Worm (Caenorhabditis elegans) whole organism, L4 larva: ENCODE measurements around the gene iglr-2.

Experiments used
- T26A8.4 ChIP-seq: fragments of 200-800 bp; sonication (Bioruptor generic); IDR thresholded peaks from 2 replicates; pipeline ENCODE4 v1.3.6; 2022; ENCODE audit warnings: missing genetic modification characterization, missing compliant biosample characterization
- ama-1 ChIP-seq: fragments of 150-350 bp; optimal IDR thresholded peaks from 2 replicates; lab custom pipeline; 2014; ENCODE audit warnings: inconsistent platforms, mixed read lengths
- ceh-28 ChIP-seq: fragments of 150-350 bp; optimal IDR thresholded peaks from 2 replicates; lab custom pipeline; 2014; ENCODE audit warnings: missing biosample characterization, missing genetic modification reagents, missing genetic modification characterization
- dve-1 ChIP-seq: sonication (generic microtip); optimal IDR thresholded peaks from 2 replicates; lab custom pipeline; 2017; ENCODE audit warnings: antibody characterized with exemption, mild to moderate bottlenecking, missing genetic modification characterization, missing compliant biosample characterization; ENCODE audit not compliant: insufficient read depth
- gei-8 ChIP-seq: fragments of 200-800 bp; sonication (Bioruptor generic); optimal IDR thresholded peaks from 2 replicates; lab custom pipeline; 2018; ENCODE audit warnings: mild to moderate bottlenecking, missing genetic modification characterization, missing compliant biosample characterization
- hif-1 ChIP-seq, 2 experiments: sonication (generic microtip); optimal IDR thresholded peaks; 2 replicates each; lab custom pipeline; 2016 to 2017; ENCODE audit warnings: missing compliant biosample characterization in 2 of 2, missing genetic modification characterization in 2 of 2, missing genetic modification reagents in 2 of 2, missing genotype in 2 of 2, mild to moderate bottlenecking in 1 of 2
- lin-29 ChIP-seq: fragments of 200-800 bp; sonication (Bioruptor generic); IDR thresholded peaks from 2 replicates; pipeline ENCODE4 v1.3.6; 2022; ENCODE audit warnings: missing genetic modification reagents, missing genetic modification characterization, missing compliant biosample characterization
- mdl-1 ChIP-seq, 2 experiments: fragments of 150-350 bp in 1 of 2; sonication (generic microtip) in 1 of 2; optimal IDR thresholded peaks; 2 replicates each; lab custom pipeline; 2014 to 2017; ENCODE audit warnings: missing biosample characterization in 2 of 2, missing genetic modification characterization in 2 of 2
- nhr-10 ChIP-seq: fragments of 150-350 bp; optimal IDR thresholded peaks from 2 replicates; lab custom pipeline; 2014; ENCODE audit warnings: missing biosample characterization, missing genetic modification characterization
- nhr-77 ChIP-seq: fragments of 150-350 bp; optimal IDR thresholded peaks from 2 replicates; lab custom pipeline; 2014; ENCODE audit warnings: missing biosample characterization, missing genetic modification characterization
- unc-130 ChIP-seq: sonication (generic microtip); optimal IDR thresholded peaks from 2 replicates; lab custom pipeline; 2016; ENCODE audit warnings: missing genetic modification reagents, missing genetic modification characterization, missing compliant biosample characterization
- unc-62 ChIP-seq, 3 experiments: fragments of 150-350 bp in 1 of 3; sonication (generic microtip); optimal IDR thresholded peaks in 2 of 3; peaks in 1 of 3; 1 replicate in 1 of 3; 2 replicates in 2 of 3; lab custom pipeline; 2014 to 2017; ENCODE audit warnings: missing biosample characterization in 3 of 3, missing genetic modification characterization in 3 of 3, missing genetic modification reagents in 3 of 3, missing genotype in 1 of 3

ce11 chrIII:8310239-8311057 is 20.7 kb downstream of the iglr-2 start, which contains the start of gene F10E9.3:
- no peak for TF ChIP-seq gei-8
- TF ChIP-seq nhr-77 (tag; lab: Kevin White, UChicago): no peak
- TF ChIP-seq lin-29 (GFP tag; lab: Robert Waterston, UW): no peak
- peak in 1 of 2 experiments; percentile 93 for TF ChIP-seq unc-62 (GFP tag; optimal IDR thresholded peaks at IDR 0.05 in 1 of 2; lab: Kevin White, UChicago)
- TF ChIP-seq unc-62 (tag; optimal IDR thresholded peaks at IDR 0.05; lab: Kevin White, UChicago): no peak
- no peak for TF ChIP-seq unc-130 (GFP tag; lab: Kevin White, UChicago)
- TF ChIP-seq mdl-1 (tag; optimal IDR thresholded peaks at IDR 0.05; lab: Kevin White, UChicago): no peak
- TF ChIP-seq nhr-10 (tag; lab: Kevin White, UChicago): no peak
- no peak for TF ChIP-seq T26A8.4 (GFP tag; lab: Robert Waterston, UW)
- no peak for TF ChIP-seq ceh-28 (tag; lab: Kevin White, UChicago)
- no peak for TF ChIP-seq dve-1 (tag; lab: Kevin White, UChicago)
- peak; percentile 32 for TF ChIP-seq ama-1 (lab: Kevin White, UChicago)
- no peak for TF ChIP-seq hif-1 (tag; optimal IDR thresholded peaks at IDR 0.05; lab: Kevin White, UChicago)
